Fruit fly (Drosophila melanogaster) whole organism, embryonic: ENCODE results near the gene CG15514.

Experiments
- Ada2b ChIP-seq: fragments of 200-800 bp; sonication (Bioruptor generic); IDR thresholded peaks from 2 replicates; pipeline ENCODE4 v1.3.6; 2022; ENCODE audit warnings: missing biosample characterization, missing genetic modification characterization
- Aef1 ChIP-seq: fragments of 200-800 bp; sonication (Bioruptor generic); IDR thresholded peaks from 3 replicates; pipeline ENCODE4 v1.3.6; 2022; ENCODE audit warnings: missing biosample characterization, missing genetic modification characterization
- Atf6 ChIP-seq: fragments of 200-800 bp; sonication (Bioruptor generic); IDR thresholded peaks from 2 replicates; pipeline ENCODE4 v1.3.6; 2022; ENCODE audit warnings: missing biosample characterization, missing genetic modification characterization
- Awh ChIP-seq: fragments of 200-800 bp; sonication (Bioruptor generic); IDR thresholded peaks from 2 replicates; pipeline ENCODE4, ENCODE4 v1.3.6; 2022; ENCODE audit warnings: missing biosample characterization, missing genetic modification characterization
- B-H1 ChIP-seq: fragments of 200-800 bp; sonication (Bioruptor generic); IDR thresholded peaks from 3 replicates; pipeline ENCODE4 v1.3.6; 2022; ENCODE audit warnings: missing biosample characterization, missing genetic modification characterization
- CG10274 ChIP-seq: fragments of 200-800 bp; sonication (Bioruptor generic); optimal IDR thresholded peaks from 3 replicates; lab custom pipeline; 2017; ENCODE audit warnings: missing biosample characterization, mild to moderate bottlenecking, missing genetic modification characterization
- CG11504 ChIP-seq: fragments of 200-800 bp; sonication (Bioruptor generic); optimal IDR thresholded peaks from 3 replicates; lab custom pipeline; 2019; ENCODE audit warnings: missing biosample characterization, mild to moderate bottlenecking, missing genetic modification characterization, moderate library complexity
- CG11695 ChIP-seq: fragments of 200-800 bp; sonication (Bioruptor generic); IDR thresholded peaks from 3 replicates; pipeline ENCODE4 v1.3.6; 2022; ENCODE audit warnings: missing biosample characterization, missing genetic modification characterization
- CG12942 ChIP-seq: fragments of 200-800 bp; sonication (Bioruptor generic); optimal IDR thresholded peaks from 3 replicates; lab custom pipeline; 2016; ENCODE audit warnings: missing biosample characterization, missing genetic modification characterization
- CG14441 ChIP-seq: fragments of 200-800 bp; sonication (Bioruptor generic); IDR thresholded peaks from 2 replicates; pipeline ENCODE4 v1.3.6; 2022; ENCODE audit warnings: missing biosample characterization, missing genetic modification characterization
- CG17186 ChIP-seq: fragments of 200-800 bp; sonication (Bioruptor generic); optimal IDR thresholded peaks from 3 replicates; lab custom pipeline; 2017; ENCODE audit warnings: missing biosample characterization, missing genetic modification reagents, missing genetic modification characterization
- CG17568 ChIP-seq: fragments of 200-800 bp; sonication (Bioruptor generic); optimal IDR thresholded peaks from 2 replicates; lab custom pipeline; 2018; ENCODE audit warnings: missing biosample characterization, mild to moderate bottlenecking, missing genetic modification characterization, moderate library complexity
- CG17802 ChIP-seq: fragments of 200-800 bp; sonication (Bioruptor generic); optimal IDR thresholded peaks from 2 replicates; lab custom pipeline; 2018; ENCODE audit warnings: missing biosample characterization, mild to moderate bottlenecking, missing genetic modification characterization, moderate library complexity
- CG18619 ChIP-seq: fragments of 200-800 bp; sonication (Bioruptor generic); optimal IDR thresholded peaks from 3 replicates; lab custom pipeline; 2017; ENCODE audit warnings: missing biosample characterization, mild to moderate bottlenecking, missing genetic modification characterization
- CG30020 ChIP-seq: fragments of 200-800 bp; optimal IDR thresholded peaks from 2 replicates; lab custom pipeline; 2019; ENCODE audit warnings: missing biosample characterization, mild to moderate bottlenecking, missing genetic modification characterization, moderate library complexity
- CG3726 ChIP-seq: fragments of 200-800 bp; sonication (Bioruptor generic); IDR thresholded peaks from 3 replicates; pipeline ENCODE4, ENCODE4 v1.3.6; 2022; ENCODE audit warnings: missing biosample characterization, missing genetic modification characterization
- CG4730 ChIP-seq: fragments of 200-800 bp; sonication (Bioruptor generic); IDR thresholded peaks from 2 replicates; pipeline ENCODE4 v1.3.6; 2022; ENCODE audit warnings: missing biosample characterization, missing genetic modification characterization
- CG5245 ChIP-seq: fragments of 200-800 bp; sonication (Bioruptor generic); optimal IDR thresholded peaks from 3 replicates; lab custom pipeline; 2016; ENCODE audit warnings: missing biosample characterization, missing genetic modification characterization
- CG6175 ChIP-seq: fragments of 200-800 bp; sonication (Bioruptor generic); IDR thresholded peaks from 3 replicates; pipeline ENCODE4 v1.3.6; 2022; ENCODE audit warnings: missing biosample characterization, missing genetic modification characterization
- CG6689 ChIP-seq: fragments of 200-800 bp; sonication (Bioruptor generic); IDR thresholded peaks from 2 replicates; pipeline ENCODE4 v1.3.6; 2022; ENCODE audit warnings: missing biosample characterization, missing genetic modification characterization
- CG6813 ChIP-seq: fragments of 200-800 bp; sonication (Bioruptor generic); optimal IDR thresholded peaks from 2 replicates; lab custom pipeline; 2017; ENCODE audit warnings: missing biosample characterization, missing genetic modification characterization, mild to moderate bottlenecking, moderate library complexity, missing genetic modification reagents
- CG9437 ChIP-seq: fragments of 200-800 bp; sonication (Bioruptor generic); optimal IDR thresholded peaks from 2 replicates; lab custom pipeline; 2018; ENCODE audit warnings: missing biosample characterization, mild to moderate bottlenecking, missing genetic modification characterization
- Chrac-16 ChIP-seq: fragments of 200-800 bp; sonication (Bioruptor generic); optimal IDR thresholded peaks from 3 replicates; lab custom pipeline; 2016; ENCODE audit warnings: missing biosample characterization, missing genetic modification characterization
- CoRest ChIP-seq: fragments of 200-800 bp; sonication (Bioruptor generic); optimal IDR thresholded peaks from 3 replicates; lab custom pipeline; 2018; ENCODE audit warnings: missing biosample characterization, mild to moderate bottlenecking, missing genetic modification characterization, moderate library complexity
- Doc2 ChIP-seq: fragments of 200-800 bp; sonication (Bioruptor generic); IDR thresholded peaks from 2 replicates; pipeline ENCODE4 v1.3.6; 2022; ENCODE audit warnings: missing biosample characterization, missing genetic modification characterization
- E2f1 ChIP-seq: fragments of 200-800 bp; sonication (Bioruptor generic); IDR thresholded peaks from 2 replicates; pipeline ENCODE4 v1.3.6; 2022; ENCODE audit warnings: missing biosample characterization, missing genetic modification characterization
- Ets65A ChIP-seq: fragments of 200-800 bp; sonication (Bioruptor generic); peaks from one replicate; lab custom pipeline; 2016; ENCODE audit warnings: missing biosample characterization, missing genetic modification characterization
- Fer1 ChIP-seq: fragments of 200-800 bp; sonication (Bioruptor generic); optimal IDR thresholded peaks from 2 replicates; lab custom pipeline; 2017; ENCODE audit warnings: missing biosample characterization, mild to moderate bottlenecking, missing genetic modification characterization
- Gsc ChIP-seq: fragments of 200-800 bp; sonication (Bioruptor generic); IDR thresholded peaks from 2 replicates; pipeline ENCODE4 v1.3.6; 2022; ENCODE audit warnings: missing biosample characterization, missing genetic modification characterization
- HLHmδ ChIP-seq: fragments of 200-800 bp; sonication (Bioruptor generic); optimal IDR thresholded peaks from 2 replicates; lab custom pipeline; 2018; ENCODE audit warnings: missing biosample characterization, mild to moderate bottlenecking, missing genetic modification characterization, moderate library complexity
- HmgD ChIP-seq: fragments of 200-800 bp; sonication (Bioruptor generic); optimal IDR thresholded peaks from 3 replicates; lab custom pipeline; 2016; ENCODE audit warnings: missing biosample characterization, missing genetic modification characterization
- Hr3 ChIP-seq: fragments of 200-800 bp; sonication (Bioruptor generic); optimal IDR thresholded peaks from 3 replicates; lab custom pipeline; 2016; ENCODE audit warnings: missing biosample characterization, missing genetic modification characterization
- Hr39 ChIP-seq: fragments of >200 bp; optimal IDR thresholded peaks from 2 replicates; lab custom pipeline; 2017
- NK7.1 ChIP-seq: fragments of 200-800 bp; sonication (Bioruptor generic); optimal IDR thresholded peaks from 3 replicates; lab custom pipeline; 2016; ENCODE audit warnings: missing biosample characterization, missing genetic modification characterization
- Ptx1 ChIP-seq: fragments of 200-800 bp; sonication (Bioruptor generic); IDR thresholded peaks from 2 replicates; pipeline ENCODE4 v1.3.6; 2022; ENCODE audit warnings: missing biosample characterization, missing genetic modification characterization
- Rx ChIP-seq: fragments of 200-800 bp; sonication (Bioruptor generic); IDR thresholded peaks from 2 replicates; pipeline ENCODE4 v1.3.6; 2022; ENCODE audit warnings: missing biosample characterization, missing genetic modification characterization
- Sox102F ChIP-seq: fragments of 200-800 bp; sonication (Bioruptor generic); optimal IDR thresholded peaks from 2 replicates; lab custom pipeline; 2018; ENCODE audit warnings: missing biosample characterization, mild to moderate bottlenecking, missing genetic modification characterization, moderate library complexity
- Usf ChIP-seq: fragments of 200-800 bp; sonication (Bioruptor generic); optimal IDR thresholded peaks from 2 replicates; lab custom pipeline; 2017; ENCODE audit warnings: missing genotype, missing biosample characterization, missing genetic modification characterization
- Xrp1 ChIP-seq: fragments of 200-800 bp; sonication (Bioruptor generic); IDR thresholded peaks from 2 replicates; pipeline ENCODE4 v1.3.6; 2022; ENCODE audit warnings: missing biosample characterization, missing genetic modification characterization
- ap ChIP-seq: fragments of 200-800 bp; sonication (Bioruptor generic); IDR thresholded peaks from 2 replicates; pipeline ENCODE4 v1.3.6; 2022; ENCODE audit warnings: missing biosample characterization, missing genetic modification characterization
- ems ChIP-seq: fragments of 200-800 bp; sonication (Bioruptor generic); optimal IDR thresholded peaks from 3 replicates; lab custom pipeline; 2016; ENCODE audit warnings: missing biosample characterization, missing genetic modification characterization
- fru ChIP-seq: fragments of >200 bp; optimal IDR thresholded peaks from 2 replicates; lab custom pipeline; 2017
- oc ChIP-seq: fragments of 200-800 bp; sonication (Bioruptor generic); optimal IDR thresholded peaks from 2 replicates; lab custom pipeline; 2018; ENCODE audit warnings: missing biosample characterization, mild to moderate bottlenecking, missing genetic modification characterization, moderate library complexity
- pb ChIP-seq: fragments of 200-800 bp; sonication (Bioruptor generic); optimal IDR thresholded peaks from 3 replicates; lab custom pipeline; 2016; ENCODE audit warnings: missing biosample characterization, missing genetic modification characterization
- pho ChIP-seq: fragments of 200-800 bp; sonication (Bioruptor generic); optimal IDR thresholded peaks from 2 replicates; lab custom pipeline; 2016; ENCODE audit warnings: missing biosample characterization, missing genetic modification characterization
- slp2 ChIP-seq: fragments of 200-800 bp; sonication (Bioruptor generic); optimal IDR thresholded peaks from 2 replicates; lab custom pipeline; 2016; ENCODE audit warnings: missing biosample characterization, missing genetic modification characterization
- sna ChIP-seq: fragments of 200-800 bp; sonication (Bioruptor generic); IDR thresholded peaks from 2 replicates; pipeline ENCODE4 v1.3.6; 2022; ENCODE audit warnings: missing biosample characterization, missing genetic modification characterization; ENCODE audit not compliant: partially characterized antibody
- tna ChIP-seq: fragments of 200-800 bp; sonication (Bioruptor generic); IDR thresholded peaks from 2 replicates; pipeline ENCODE4 v1.3.6; 2022; ENCODE audit warnings: missing biosample characterization, missing genetic modification characterization; ENCODE audit not compliant: partially characterized antibody
- tup ChIP-seq: fragments of 200-800 bp; sonication (Bioruptor generic); optimal IDR thresholded peaks from 2 replicates; lab custom pipeline; 2016; ENCODE audit warnings: missing biosample characterization, mild to moderate bottlenecking, missing genetic modification characterization, moderate library complexity
- tx ChIP-seq: fragments of 200-800 bp; sonication (Bioruptor generic); optimal IDR thresholded peaks from 2 replicates; lab custom pipeline; 2016; ENCODE audit warnings: missing biosample characterization, missing genetic modification characterization
- vvl ChIP-seq: fragments of 200-800 bp; sonication (Bioruptor generic); IDR thresholded peaks from 2 replicates; pipeline ENCODE4 v1.3.6; 2022; ENCODE audit warnings: missing biosample characterization, missing genetic modification characterization
- wor ChIP-seq: fragments of 200-800 bp; sonication (Bioruptor generic); IDR thresholded peaks from 2 replicates; pipeline ENCODE4 v1.3.6; 2022; ENCODE audit warnings: missing biosample characterization, missing genetic modification characterization
- zen ChIP-seq: fragments of 200-800 bp; sonication (Bioruptor generic); optimal IDR thresholded peaks from 3 replicates; lab custom pipeline; 2018; ENCODE audit warnings: missing biosample characterization, mild to moderate bottlenecking, missing genetic modification characterization, moderate library complexity

CG15514 gene

dm6 chr3R:29903775-29904356 is 42.6 kb upstream of the CG15514 start, which contains the start of gene CG15517 (continued):
- no peak for TF ChIP-seq CG10274
- TF ChIP-seq CG17568, result no peak
- no peak for TF ChIP-seq pb (GFP tag; lab: Kevin White, UChicago)
- peak; percentile 85 for TF ChIP-seq vvl (GFP tag; lab: Robert Waterston, UW)
- TF ChIP-seq CG6689 (GFP tag; lab: Robert Waterston, UW), result no peak
- TF ChIP-seq NK7.1, result no peak
- TF ChIP-seq CG3726 (GFP tag; lab: Robert Waterston, UW), result no peak
- TF ChIP-seq Doc2, result no peak
- TF ChIP-seq Aef1 (GFP tag; lab: Robert Waterston, UW), result no peak
- no peak for TF ChIP-seq fru (lab: Kevin White, UChicago)
- TF ChIP-seq CG4730 (GFP tag; lab: Robert Waterston, UW), result no peak
- TF ChIP-seq Atf6 (GFP tag; lab: Robert Waterston, UW), result no peak
- no peak for TF ChIP-seq HLHmδ (GFP tag; lab: Kevin White, UChicago)
- TF ChIP-seq CG18619 (GFP tag; lab: Kevin White, UChicago), result no peak
- no peak for TF ChIP-seq Xrp1 (GFP tag; lab: Robert Waterston, UW)
- no peak for TF ChIP-seq CG9437
- TF ChIP-seq B-H1, result no peak
- peak; percentile 45 for TF ChIP-seq CoRest (tag; lab: Kevin White, UChicago)
- no peak for TF ChIP-seq Ada2b
- TF ChIP-seq Hr3 (GFP tag; lab: Kevin White, UChicago), result peak; percentile 2
- TF ChIP-seq CG11695, result no peak
- no peak for TF ChIP-seq Usf (GFP tag; lab: Kevin White, UChicago)
- no peak for TF ChIP-seq ems
- no peak for TF ChIP-seq tup (GFP tag; lab: Kevin White, UChicago)
- TF ChIP-seq CG17802 (tag; lab: Kevin White, UChicago), result no peak
- peak; percentile 6 for TF ChIP-seq Sox102F
- TF ChIP-seq HmgD (GFP tag; lab: Kevin White, UChicago), result no peak
- TF ChIP-seq sna (GFP tag; lab: Robert Waterston, UW), result no peak
- TF ChIP-seq zen (tag; lab: Kevin White, UChicago), result peak; percentile 35
- TF ChIP-seq CG30020 (tag; lab: Kevin White, UChicago), result no peak
- TF ChIP-seq pho, result no peak
- no peak for TF ChIP-seq tx (GFP tag; lab: Kevin White, UChicago)
- peak; percentile 70 for TF ChIP-seq CG11504 (tag; lab: Kevin White, UChicago)
- TF ChIP-seq Ets65A (GFP tag; lab: Kevin White, UChicago), result peak; percentile 53
- TF ChIP-seq CG6813 (GFP tag; lab: Kevin White, UChicago), result no peak
- no peak for TF ChIP-seq oc
- no peak for TF ChIP-seq CG14441 (GFP tag; lab: Robert Waterston, UW)
- TF ChIP-seq E2f1 (GFP tag; lab: Robert Waterston, UW), result no peak
- TF ChIP-seq CG6175 (GFP tag; lab: Robert Waterston, UW), result no peak
- no peak for TF ChIP-seq CG12942 (GFP tag; lab: Kevin White, UChicago)
- TF ChIP-seq CG5245 (GFP tag; lab: Kevin White, UChicago), result no peak
- TF ChIP-seq Gsc (GFP tag; lab: Robert Waterston, UW), result no peak
- TF ChIP-seq slp2 (GFP tag; lab: Kevin White, UChicago), result no peak
- TF ChIP-seq Awh (GFP tag; lab: Robert Waterston, UW), result no peak
- TF ChIP-seq Hr39 (lab: Kevin White, UChicago), result no peak
- no peak for TF ChIP-seq wor (GFP tag; lab: Robert Waterston, UW)
- no peak for TF ChIP-seq tna (GFP tag; lab: Robert Waterston, UW)
- peak; percentile 43; the same call in 1 of the 2 replicates for TF ChIP-seq Ptx1 (GFP tag; lab: Robert Waterston, UW)
- TF ChIP-seq Chrac-16, result peak; percentile 36
- TF ChIP-seq Fer1 (GFP tag; lab: Kevin White, UChicago), result peak; percentile 13
- TF ChIP-seq ap (GFP tag; lab: Robert Waterston, UW), result no peak
- TF ChIP-seq CG17186 (GFP tag; lab: Kevin White, UChicago), result no peak
- no peak for TF ChIP-seq Rx (GFP tag; lab: Robert Waterston, UW)
